Worm (Caenorhabditis elegans) whole organism, young adult: ENCODE results near the gene gpa-7.

Experiments
- B0261.1 ChIP-seq: sonication (generic microtip); optimal IDR thresholded peaks from 2 replicates; lab custom pipeline; 2016; ENCODE audit warnings: mild to moderate bottlenecking, missing genetic modification characterization, moderate library complexity, missing compliant biosample characterization
- F52B5.7 ChIP-seq: sonication (generic microtip); optimal IDR thresholded peaks from 2 replicates; lab custom pipeline; 2016; ENCODE audit warnings: mild to moderate bottlenecking, missing genetic modification characterization, missing compliant biosample characterization
- F55B11.4 ChIP-seq: sonication (generic microtip); optimal IDR thresholded peaks from 2 replicates; lab custom pipeline; 2016; ENCODE audit warnings: missing compliant biosample characterization, missing genetic modification characterization, borderline replicate concordance; ENCODE audit not compliant: insufficient read depth
- F57A8.1 ChIP-seq: fragments of 200-800 bp; sonication (Bioruptor generic); optimal IDR thresholded peaks from 2 replicates; lab custom pipeline; 2018; ENCODE audit warnings: mild to moderate bottlenecking, missing genetic modification characterization, moderate library complexity, missing compliant biosample characterization
- T07F8.4 ChIP-seq: sonication (generic microtip); optimal IDR thresholded peaks from 2 replicates; lab custom pipeline; 2016; ENCODE audit warnings: mild to moderate bottlenecking, missing genetic modification characterization, moderate library complexity, missing compliant biosample characterization
- atf-7 ChIP-seq: sonication (generic microtip); optimal IDR thresholded peaks from 2 replicates; lab custom pipeline; 2017; ENCODE audit warnings: mild to moderate bottlenecking, missing genetic modification characterization, missing compliant biosample characterization
- athp-1 ChIP-seq: sonication (generic microtip); optimal IDR thresholded peaks from 2 replicates; lab custom pipeline; 2017; ENCODE audit warnings: mild to moderate bottlenecking, missing genetic modification characterization, missing compliant biosample characterization
- attf-3 ChIP-seq: fragments of 200-800 bp; sonication (Bioruptor generic); conservative IDR thresholded peaks from 2 replicates; pipeline ENCODE4 v1.3.6; 2022; ENCODE audit warnings: missing genetic modification reagents, missing genetic modification characterization, missing compliant biosample characterization
- attf-5 ChIP-seq: fragments of 200-800 bp; sonication (Bioruptor generic); optimal IDR thresholded peaks from 2 replicates; lab custom pipeline; 2018; ENCODE audit warnings: mild to moderate bottlenecking, missing genetic modification characterization, missing compliant biosample characterization
- ccch-3 ChIP-seq: fragments of 200-800 bp; sonication (Bioruptor generic); optimal IDR thresholded peaks from 2 replicates; lab custom pipeline; 2018; ENCODE audit warnings: mild to moderate bottlenecking, missing genetic modification characterization, missing compliant biosample characterization
- ceh-40 ChIP-seq: fragments of 200-800 bp; sonication (Bioruptor generic); IDR thresholded peaks from 2 replicates; pipeline ENCODE4 v1.3.6; 2022; ENCODE audit warnings: missing genetic modification characterization, missing compliant biosample characterization
- die-1 ChIP-seq: sonication (generic microtip); optimal IDR thresholded peaks from 2 replicates; lab custom pipeline; 2016; ENCODE audit warnings: missing genotype, mild to moderate bottlenecking, missing genetic modification characterization, missing compliant biosample characterization
- dpl-1 ChIP-seq: fragments of 150-350 bp; optimal IDR thresholded peaks from 2 replicates; lab custom pipeline; 2014; ENCODE audit warnings: missing biosample characterization, missing genetic modification reagents, missing genetic modification characterization
- egl-44 ChIP-seq: fragments of 200-800 bp; sonication (Bioruptor generic); IDR thresholded peaks from 2 replicates; pipeline ENCODE4 v1.3.6; 2022; ENCODE audit warnings: missing genetic modification reagents, missing genetic modification characterization, missing compliant biosample characterization
- ekl-4 ChIP-seq: fragments of 200-800 bp; sonication (Bioruptor generic); IDR thresholded peaks from 2 replicates; pipeline ENCODE4 v1.3.6; 2022; ENCODE audit warnings: missing genetic modification reagents, missing genetic modification characterization, missing compliant biosample characterization
- hmg-1.2 ChIP-seq: fragments of 200-800 bp; sonication (Bioruptor generic); IDR thresholded peaks from 2 replicates; pipeline ENCODE4 v1.3.6; 2022; ENCODE audit warnings: missing genetic modification reagents, missing genetic modification characterization, missing compliant biosample characterization
- hrde-1 ChIP-seq: sonication (generic microtip); optimal IDR thresholded peaks from 2 replicates; lab custom pipeline; 2016; ENCODE audit warnings: missing genetic modification characterization, mild to moderate bottlenecking, missing compliant biosample characterization, moderate library complexity, missing genotype, missing genetic modification reagents, borderline replicate concordance
- lir-1 ChIP-seq: fragments of 200-800 bp; sonication (Bioruptor generic); conservative IDR thresholded peaks from 2 replicates; pipeline ENCODE4 v1.3.6; 2022; ENCODE audit warnings: missing genetic modification reagents, missing genetic modification characterization, missing compliant biosample characterization
- lsl-1 ChIP-seq: fragments of 200-800 bp; sonication (Bioruptor generic); optimal IDR thresholded peaks from 2 replicates; lab custom pipeline; 2018; ENCODE audit warnings: mild to moderate bottlenecking, missing genetic modification characterization, moderate library complexity, missing compliant biosample characterization
- mcd-1 ChIP-seq: fragments of 200-800 bp; sonication (Bioruptor generic); IDR thresholded peaks from 2 replicates; pipeline ENCODE4 v1.3.6; 2022; ENCODE audit warnings: missing genetic modification reagents, missing genetic modification characterization, missing compliant biosample characterization
- mxl-1 ChIP-seq: sonication (generic microtip); optimal IDR thresholded peaks from 2 replicates; lab custom pipeline; 2016; ENCODE audit warnings: missing genetic modification characterization, missing compliant biosample characterization
- nhr-179 ChIP-seq: sonication (generic microtip); optimal IDR thresholded peaks from 2 replicates; lab custom pipeline; 2016; ENCODE audit warnings: mild to moderate bottlenecking, missing genetic modification characterization, missing compliant biosample characterization
- nhr-80 ChIP-seq: sonication (generic microtip); optimal IDR thresholded peaks from 2 replicates; lab custom pipeline; 2016; ENCODE audit warnings: missing genetic modification characterization, missing compliant biosample characterization
- rec-8 ChIP-seq, 2 experiments: sonication (generic microtip); optimal IDR thresholded peaks; 2 replicates each; lab custom pipeline; 2016; ENCODE audit warnings: mild to moderate bottlenecking in 2 of 2, missing genetic modification characterization in 2 of 2, missing genetic modification reagents in 2 of 2, missing genotype in 2 of 2, missing biosample characterization in 1 of 2, missing compliant biosample characterization in 1 of 2, moderate library complexity in 1 of 2
- repo-1 ChIP-seq: sonication (generic microtip); optimal IDR thresholded peaks from 2 replicates; lab custom pipeline; 2017; ENCODE audit warnings: mild to moderate bottlenecking, missing genetic modification characterization, missing compliant biosample characterization
- snpc-1.3 ChIP-seq: sonication (generic microtip); optimal IDR thresholded peaks from 2 replicates; lab custom pipeline; 2017; ENCODE audit warnings: missing genetic modification characterization, mild to moderate bottlenecking, missing compliant biosample characterization, antibody characterized with exemption, moderate library complexity, missing genotype, missing genetic modification reagents; ENCODE audit not compliant: insufficient read depth
- snpc-4 ChIP-seq, 5 experiments: fragments of 150-350 bp in 1 of 5; sonication (generic microtip) in 4 of 5; optimal IDR thresholded peaks; 2 replicates each; lab custom pipeline; 2014 to 2018; ENCODE audit warnings: missing genetic modification characterization in 5 of 5, missing biosample characterization in 3 of 5, antibody characterized with exemption in 2 of 5, mild to moderate bottlenecking in 2 of 5, missing compliant biosample characterization in 2 of 5, missing genotype in 2 of 5, moderate library complexity in 2 of 5, missing genetic modification reagents in 1 of 5
- unc-130 ChIP-seq: sonication (generic microtip); optimal IDR thresholded peaks from 2 replicates; lab custom pipeline; 2016; ENCODE audit warnings: missing genetic modification reagents, missing genetic modification characterization, missing compliant biosample characterization
- zim-3 ChIP-seq: sonication (generic microtip); optimal IDR thresholded peaks from 2 replicates; lab custom pipeline; 2017; ENCODE audit warnings: mild to moderate bottlenecking, missing genetic modification characterization, moderate library complexity, missing compliant biosample characterization
- ztf-22 ChIP-seq: fragments of 200-800 bp; sonication (Bioruptor generic); optimal IDR thresholded peaks from 2 replicates; lab custom pipeline; 2018; ENCODE audit warnings: mild to moderate bottlenecking, missing genetic modification characterization, moderate library complexity, missing compliant biosample characterization
- ztf-28 ChIP-seq: fragments of 200-800 bp; sonication (Bioruptor generic); IDR thresholded peaks from 2 replicates; pipeline ENCODE4 v1.3.6; 2022; ENCODE audit warnings: missing genetic modification reagents, missing genetic modification characterization, missing compliant biosample characterization
- ztf-3 ChIP-seq: fragments of 200-800 bp; sonication (Bioruptor generic); optimal IDR thresholded peaks from 2 replicates; lab custom pipeline; 2018; ENCODE audit warnings: mild to moderate bottlenecking, missing genetic modification characterization, missing compliant biosample characterization
- ztf-6 ChIP-seq: fragments of 200-800 bp; sonication (Bioruptor generic); IDR thresholded peaks from 2 replicates; pipeline ENCODE4 v1.3.6; 2022; ENCODE audit warnings: missing genetic modification reagents, missing genetic modification characterization, missing compliant biosample characterization

The gpa-7 gene

ce11 chrIV:10421256-10421655 lies 17.4 kb downstream of the gpa-7 start:
- TF ChIP-seq attf-3 (GFP tag; lab: Robert Waterston, UW) (peak; percentile 50; the same call in 1 of the 2 replicates), hrde-1 (no peak), T07F8.4 (tag; lab: Kevin White, UChicago) (no peak), hmg-1.2 (GFP tag; lab: Robert Waterston, UW) (peak; percentile 53; the same call in 1 of the 2 replicates)

ce11 chrIV:10422230-10422629 lies 18.4 kb downstream of the gpa-7 start:
- TF ChIP-seq attf-3 (GFP tag; lab: Robert Waterston, UW) = 0 out of 2 replicates have a peak, but pooled peaks have one; percentile 32
- no peak for TF ChIP-seq snpc-4 (GFP tag; optimal IDR thresholded peaks at IDR 0.05; lab: Kevin White, UChicago)
- TF ChIP-seq snpc-4 (tag; optimal IDR thresholded peaks at IDR 0.05; lab: Kevin White, UChicago) = peak in 1 of 4 experiments; percentile 11
- TF ChIP-seq repo-1 (tag; lab: Kevin White, UChicago) = no peak
- TF ChIP-seq, all 124 proteins: peak for 2

ce11 chrIV:10424535-10424934 lies 20.7 kb downstream of the gpa-7 start, which contains the start of gene F13B12.1:
Gene F13B12.1 (minus strand): TSS chrIV:10424635.
- TF ChIP-seq ceh-40 (GFP tag; lab: Robert Waterston, UW) (no peak), mxl-1 (tag; lab: Kevin White, UChicago) (no peak), ccch-3 (GFP tag; lab: Kevin White, UChicago) (no peak), F52B5.7 (no peak), F57A8.1 (GFP tag; lab: Kevin White, UChicago) (no peak), egl-44 (GFP tag; lab: Robert Waterston, UW) (no peak), mcd-1 (no peak), dpl-1 (GFP tag; lab: Kevin White, UChicago) (no peak), T07F8.4 (tag; lab: Kevin White, UChicago) (no peak), ztf-6 (no peak), F55B11.4 (no peak), unc-130 (no peak), rec-8 (tag; optimal IDR thresholded peaks at IDR 0.05; lab: Kevin White, UChicago) (no peak), athp-1 (tag; lab: Kevin White, UChicago) (no peak), atf-7 (no peak), die-1 (tag; lab: Kevin White, UChicago) (no peak), B0261.1 (tag; lab: Kevin White, UChicago) (no peak), ekl-4 (GFP tag; lab: Robert Waterston, UW) (no peak), lir-1 (GFP tag; lab: Robert Waterston, UW) (no peak)

- TF ChIP-seq lsl-1 (GFP tag; lab: Kevin White, UChicago) (peak; percentile 90), snpc-1.3 (peak; percentile 7), snpc-4 (GFP tag; optimal IDR thresholded peaks at IDR 0.05; lab: Kevin White, UChicago) (no peak), snpc-4 (tag; optimal IDR thresholded peaks at IDR 0.05; lab: Kevin White, UChicago) (peak in 1 of 4 experiments; percentile 51), attf-3 (GFP tag; lab: Robert Waterston, UW) (peak; percentile 98), ztf-22 (no peak), nhr-80 (peak; percentile 16), attf-5 (GFP tag; lab: Kevin White, UChicago) (peak; percentile 9), ztf-28 (GFP tag; lab: Robert Waterston, UW) (no peak)
Observed at ce11 chrIV:10425129-10425528, 21.3 kb downstream of the gpa-7 start.

ce11 chrIV:10429129-10429528 lies 25.3 kb downstream of the gpa-7 start, which contains the start of gene F13B12.2:
Gene F13B12.2 (minus strand): TSS chrIV:10429130.
- TF ChIP-seq nhr-80 (peak; percentile 27), nhr-179 (no peak), ztf-3 (no peak), zim-3 (tag; lab: Kevin White, UChicago) (no peak), hrde-1 (no peak)
